Fruit fly (Drosophila melanogaster) whole organism: ENCODE results near the gene Lectin-galC1.

Experiments used
- CG8478 ChIP-seq: fragments of >200 bp; optimal IDR thresholded peaks from 2 replicates; lab custom pipeline; 2018; ENCODE audit warnings: inconsistent platforms
- Dll ChIP-seq: fragments of >200 bp; optimal IDR thresholded peaks from 2 replicates; lab custom pipeline; 2017
- EcR ChIP-seq, 2 experiments: fragments of >200 bp; optimal IDR thresholded peaks; 2 replicates each; lab custom pipeline; 2017; ENCODE audit warnings: missing biosample characterization in 2 of 2, missing genetic modification characterization in 2 of 2, missing genetic modification reagents in 2 of 2
- pan ChIP-seq: fragments of >200 bp; optimal IDR thresholded peaks from 2 replicates; lab custom pipeline; 2017
- psq ChIP-seq: fragments of >200 bp; optimal IDR thresholded peaks from 2 replicates; lab custom pipeline; 2017
- usp ChIP-seq: fragments of >200 bp; optimal IDR thresholded peaks from 2 replicates; lab custom pipeline; 2017; ENCODE audit warnings: missing biosample characterization, missing genetic modification characterization, mixed read lengths

The Lectin-galC1 gene

DNA sequence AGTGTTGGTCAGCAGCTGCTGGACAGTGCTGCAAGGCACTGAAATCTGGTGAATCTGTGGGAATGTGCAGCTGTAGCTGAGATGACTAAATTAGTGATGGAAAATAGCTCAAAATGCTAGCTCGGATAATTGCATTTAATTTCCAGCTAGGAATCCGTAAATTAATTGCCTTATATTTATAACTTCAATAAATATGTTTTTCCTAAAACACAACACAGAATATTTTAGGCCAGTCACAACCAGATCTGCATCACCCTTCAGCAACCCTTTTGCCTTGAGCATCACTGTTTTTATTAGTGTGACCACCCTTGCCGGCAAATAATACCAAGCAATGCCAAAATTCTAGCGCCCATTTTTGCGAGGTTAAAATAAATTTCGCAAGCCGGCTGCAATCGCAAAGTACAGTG, 27.5 kb downstream of the Lectin-galC1 start, which contains the start of gene Hs2st:
Gene Hs2st (minus strand): TSS at position 17 of the 407 bp plus-strand sequence.
- no peak for TF ChIP-seq usp
- no peak for TF ChIP-seq CG8478 (lab: Kevin White, UChicago)
- TF ChIP-seq EcR (GFP tag; optimal IDR thresholded peaks at IDR 0.05; lab: Kevin White, UChicago): no peak
- TF ChIP-seq Dll (lab: Kevin White, UChicago): no peak
- no peak for TF ChIP-seq psq (lab: Kevin White, UChicago)
- TF ChIP-seq pan (lab: Kevin White, UChicago): no peak

DNA sequence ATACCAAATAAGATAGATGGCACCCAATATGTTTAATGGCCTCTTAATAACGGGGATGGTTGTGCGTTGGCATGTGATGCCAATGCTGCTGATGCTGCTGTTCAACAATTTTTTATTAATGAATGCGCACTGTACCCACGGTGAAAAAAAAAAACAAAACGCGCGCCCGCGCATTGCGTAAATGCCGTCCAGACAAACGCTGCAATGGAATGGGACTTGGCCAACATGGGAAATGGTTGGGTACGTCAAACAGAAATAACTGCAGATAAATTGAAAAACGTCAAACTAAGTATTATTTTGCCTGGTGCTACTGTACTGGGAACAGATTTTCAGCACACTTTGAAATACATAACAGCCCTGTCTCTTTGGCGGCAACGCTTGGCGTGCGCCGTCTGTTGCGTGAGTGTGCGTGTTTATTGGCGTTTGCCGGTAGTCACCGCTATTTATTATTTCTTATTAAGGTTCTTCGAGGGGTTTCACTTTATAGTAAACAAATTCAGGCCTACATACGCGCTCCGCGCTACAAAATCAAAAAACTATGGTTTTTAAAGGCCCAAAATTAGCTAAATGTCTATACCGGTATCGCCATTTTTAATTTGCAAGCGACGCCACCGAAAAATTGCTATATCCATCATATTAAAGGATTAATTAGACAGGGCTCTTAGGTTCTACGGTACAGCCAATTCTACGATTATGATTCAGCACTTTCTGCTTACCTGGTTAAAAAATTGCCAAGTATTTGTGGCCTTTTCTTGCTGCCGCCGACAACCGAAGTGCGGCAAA, 35.5 kb downstream of the Lectin-galC1 start:
- TF ChIP-seq Dll (lab: Kevin White, UChicago): no peak
- TF ChIP-seq pan (lab: Kevin White, UChicago): no peak
- TF ChIP-seq CG8478 (lab: Kevin White, UChicago): no peak
- no peak for TF ChIP-seq psq (lab: Kevin White, UChicago)
- TF ChIP-seq usp: no peak
- no peak for TF ChIP-seq EcR (GFP tag; optimal IDR thresholded peaks at IDR 0.05; lab: Kevin White, UChicago)

dm6 chr2L:19453381-19453780, 36.1 kb downstream of the Lectin-galC1 start, which contains the start of gene Top2:
Top2 (minus strand) TSS chr2L:19453490.
- TF ChIP-seq usp (no peak), Dll (lab: Kevin White, UChicago) (no peak), EcR (GFP tag; optimal IDR thresholded peaks at IDR 0.05; lab: Kevin White, UChicago) (no peak), pan (lab: Kevin White, UChicago) (no peak), CG8478 (lab: Kevin White, UChicago) (no peak), psq (lab: Kevin White, UChicago) (no peak)

DNA sequence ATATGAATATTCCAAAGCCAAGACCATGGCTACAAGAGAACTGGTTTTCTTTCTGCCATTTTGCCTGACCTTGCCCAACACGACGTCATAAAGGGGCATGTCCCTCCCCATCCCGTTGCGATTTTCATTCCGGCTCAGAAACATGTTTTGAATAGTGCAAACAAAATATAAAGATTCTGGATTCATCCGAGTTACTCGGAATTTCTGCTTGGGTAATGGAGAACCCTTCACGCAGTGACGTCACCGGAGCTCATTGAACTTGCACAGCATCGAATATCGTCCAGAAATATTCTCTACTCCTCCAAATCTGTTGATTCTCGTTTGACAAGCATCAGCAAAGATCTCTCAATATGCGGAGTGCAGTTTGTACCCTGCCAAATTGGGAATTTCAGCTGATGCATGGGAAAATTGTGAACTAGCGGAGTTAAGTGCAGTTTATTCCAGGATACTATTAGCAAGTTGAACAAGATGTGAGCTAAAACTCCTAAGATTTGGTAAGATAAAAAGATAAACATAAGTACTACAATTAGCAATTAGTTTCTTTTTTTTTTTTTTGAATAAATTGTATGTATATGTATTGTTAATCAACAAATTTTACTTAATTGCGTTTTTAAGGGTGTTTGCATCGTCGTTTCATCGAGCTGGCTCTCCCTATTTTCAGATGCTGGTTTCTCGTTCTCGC, 37.0 kb downstream of the Lectin-galC1 start, which contains the start of gene CG10026:
Gene CG10026 (plus strand): TSS at position 187 of the 682 bp plus-strand sequence.
- TF ChIP-seq pan (lab: Kevin White, UChicago) (no peak), Dll (lab: Kevin White, UChicago) (no peak), EcR (GFP tag; optimal IDR thresholded peaks at IDR 0.05; lab: Kevin White, UChicago) (peak in 1 of 2 experiments; percentile 93), CG8478 (lab: Kevin White, UChicago) (no peak)

- TF ChIP-seq psq (lab: Kevin White, UChicago) (no peak), pan (lab: Kevin White, UChicago) (no peak), EcR (GFP tag; optimal IDR thresholded peaks at IDR 0.05; lab: Kevin White, UChicago) (no peak), usp (no peak), Dll (lab: Kevin White, UChicago) (no peak)
Observed at dm6 chr2L:19455209-19455608, 38.0 kb downstream of the Lectin-galC1 start.

dm6 chr2L:19455723-19456122, 38.5 kb downstream of the Lectin-galC1 start:
- TF ChIP-seq pan (lab: Kevin White, UChicago) (no peak), psq (lab: Kevin White, UChicago) (no peak)

DNA sequence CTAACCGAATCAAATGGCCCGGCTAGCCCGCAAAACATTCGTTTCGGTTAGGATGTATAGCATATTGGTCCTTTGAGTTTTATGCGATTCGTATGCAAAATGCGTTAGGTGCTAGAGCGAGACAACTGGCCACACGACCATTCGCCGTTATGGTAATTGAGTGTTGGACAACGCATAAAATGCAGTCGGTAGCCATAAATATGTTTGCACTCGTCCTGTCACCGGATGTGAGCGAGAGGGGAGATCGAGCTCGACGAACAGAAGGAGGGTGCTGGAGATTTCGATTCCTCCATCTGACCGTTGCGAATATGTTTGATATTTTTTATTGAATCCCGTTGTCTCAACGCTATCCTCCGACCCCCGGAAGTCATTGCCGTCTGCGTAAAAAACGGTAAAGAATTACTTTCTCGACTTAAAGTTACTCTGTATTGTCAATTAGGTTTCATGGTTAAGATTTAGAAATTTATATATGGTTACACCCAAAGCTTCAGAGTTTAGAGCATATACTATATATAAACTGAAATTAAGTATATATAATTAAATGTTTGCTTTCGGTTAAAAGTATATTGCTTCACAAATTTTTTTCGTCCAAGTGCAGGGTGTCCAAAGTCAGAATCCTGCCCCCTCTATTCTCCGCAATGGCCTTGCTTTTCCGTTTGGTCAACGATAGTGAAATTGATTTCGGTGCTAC, 40.8 kb downstream of the Lectin-galC1 start:
- TF ChIP-seq psq (lab: Kevin White, UChicago): no peak
- no peak for TF ChIP-seq CG8478 (lab: Kevin White, UChicago)
- TF ChIP-seq Dll (lab: Kevin White, UChicago): no peak
- no peak for TF ChIP-seq pan (lab: Kevin White, UChicago)
- TF ChIP-seq usp: no peak

- TF ChIP-seq Dll (lab: Kevin White, UChicago) (no peak), usp (no peak), psq (lab: Kevin White, UChicago) (no peak), EcR (GFP tag; optimal IDR thresholded peaks at IDR 0.05; lab: Kevin White, UChicago) (no peak), CG8478 (lab: Kevin White, UChicago) (no peak), pan (lab: Kevin White, UChicago) (no peak)
Observed at dm6 chr2L:19459404-19459803, 42.2 kb downstream of the Lectin-galC1 start.

dm6 chr2L:19462898-19463297, 45.7 kb downstream of the Lectin-galC1 start:
- TF ChIP-seq pan (lab: Kevin White, UChicago): no peak
- no peak for TF ChIP-seq usp
- TF ChIP-seq psq (lab: Kevin White, UChicago): no peak
- TF ChIP-seq CG8478 (lab: Kevin White, UChicago): no peak
- TF ChIP-seq Dll (lab: Kevin White, UChicago): no peak
- TF ChIP-seq EcR (GFP tag; optimal IDR thresholded peaks at IDR 0.05; lab: Kevin White, UChicago): no peak

dm6 chr2L:19463405-19463804, 46.2 kb downstream of the Lectin-galC1 start:
- TF ChIP-seq psq (lab: Kevin White, UChicago) (no peak), CG8478 (lab: Kevin White, UChicago) (no peak), pan (lab: Kevin White, UChicago) (no peak), Dll (lab: Kevin White, UChicago) (no peak), usp (no peak), EcR (GFP tag; optimal IDR thresholded peaks at IDR 0.05; lab: Kevin White, UChicago) (no peak)

dm6 chr2L:19463824-19464317, 46.6 kb downstream of the Lectin-galC1 start, which contains the start of gene tj:
tj (plus strand) TSS chr2L:19464267.
- TF ChIP-seq usp (no peak), psq (lab: Kevin White, UChicago) (no peak), Dll (lab: Kevin White, UChicago) (peak; percentile 35)
